Worm (Caenorhabditis elegans) whole organism, L1 larva: Measurements from ENCODE around the gene lgc-44.
A peak's percentile ranks its signal among the peaks of the same experiment; 100 is the strongest.

Experiments used
- aly-2 ChIP-seq: fragments of 150-350 bp; optimal IDR thresholded peaks from 2 replicates; lab custom pipeline; 2014; ENCODE audit warnings: missing biosample characterization, missing genetic modification characterization
- blmp-1 ChIP-seq: fragments of 150-350 bp; optimal IDR thresholded peaks from 2 replicates; lab custom pipeline; 2014; ENCODE audit warnings: missing biosample characterization, missing genetic modification characterization
- ceh-63 ChIP-seq: fragments of 200-800 bp; sonication (Bioruptor generic); optimal IDR thresholded peaks from 2 replicates; lab custom pipeline; 2018; ENCODE audit warnings: mild to moderate bottlenecking, missing genetic modification characterization, missing compliant biosample characterization
- ceh-8 ChIP-seq: fragments of 200-800 bp; sonication (Bioruptor generic); optimal IDR thresholded peaks from 2 replicates; lab custom pipeline; 2018; ENCODE audit warnings: mild to moderate bottlenecking, missing genetic modification characterization, moderate library complexity, missing compliant biosample characterization
- ces-1 ChIP-seq: fragments of 150-350 bp; optimal IDR thresholded peaks from 2 replicates; lab custom pipeline; 2014; ENCODE audit warnings: missing biosample characterization, missing genetic modification reagents, missing genetic modification characterization
- dsc-1 ChIP-seq: sonication (generic microtip); optimal IDR thresholded peaks from 2 replicates; lab custom pipeline; 2016; ENCODE audit warnings: mild to moderate bottlenecking, missing genetic modification characterization, missing compliant biosample characterization
- efl-1 ChIP-seq, 4 experiments: fragments of 150-350 bp; optimal IDR thresholded peaks in 3 of 4; peaks in 1 of 4; 1 replicate in 1 of 4; 2 replicates in 3 of 4; lab custom pipeline; 2014; ENCODE audit warnings: missing biosample characterization in 2 of 4, missing genetic modification characterization in 2 of 4, missing genetic modification reagents in 2 of 4
- efl-3 ChIP-seq: fragments of 200-800 bp; sonication (Bioruptor generic); optimal IDR thresholded peaks from 2 replicates; lab custom pipeline; 2018; ENCODE audit warnings: mild to moderate bottlenecking, missing genetic modification characterization, missing compliant biosample characterization
- egl-27 ChIP-seq, 2 experiments: fragments of 150-350 bp in 1 of 2; sonication (generic microtip); optimal IDR thresholded peaks; 3 replicates each; lab custom pipeline; 2017 to 2018; ENCODE audit warnings: missing biosample characterization in 2 of 2, missing genetic modification characterization in 2 of 2, missing genetic modification reagents in 2 of 2
- elt-2 ChIP-seq: sonication (generic microtip); optimal IDR thresholded peaks from 2 replicates; lab custom pipeline; 2016; ENCODE audit warnings: missing genetic modification characterization, mild to moderate bottlenecking, inconsistent platforms, missing compliant biosample characterization, missing genetic modification reagents
- elt-3 ChIP-seq, 6 experiments: fragments of 150-350 bp in 1 of 6; sonication (generic microtip); optimal IDR thresholded peaks; 2 replicates each; lab custom pipeline; 2017 to 2018; ENCODE audit warnings: missing biosample characterization in 6 of 6, missing genetic modification characterization in 6 of 6, inconsistent platforms in 1 of 6
- ets-5 ChIP-seq: fragments of 200-800 bp; sonication (Bioruptor generic); IDR thresholded peaks from 2 replicates; pipeline ENCODE4 v1.3.6; 2022; ENCODE audit warnings: missing genetic modification characterization, missing compliant biosample characterization
- fkh-10 ChIP-seq: sonication (generic microtip); optimal IDR thresholded peaks from 2 replicates; lab custom pipeline; 2017; ENCODE audit warnings: missing biosample characterization, missing genetic modification reagents, missing genetic modification characterization
- fkh-8 ChIP-seq: sonication (generic microtip); optimal IDR thresholded peaks from 2 replicates; lab custom pipeline; 2016; ENCODE audit warnings: mild to moderate bottlenecking, missing genetic modification characterization, missing compliant biosample characterization
- grh-1 ChIP-seq: fragments of 200-800 bp; sonication (Bioruptor generic); IDR thresholded peaks from 2 replicates; pipeline ENCODE4 v1.3.6; 2022; ENCODE audit warnings: missing genetic modification reagents, missing genetic modification characterization, missing compliant biosample characterization
- hlh-4 ChIP-seq: sonication (generic microtip); optimal IDR thresholded peaks from 2 replicates; lab custom pipeline; 2016; ENCODE audit warnings: mild to moderate bottlenecking, missing genetic modification characterization, missing compliant biosample characterization
- hpl-2 ChIP-seq: fragments of 150-350 bp; optimal IDR thresholded peaks from 2 replicates; lab custom pipeline; 2014; ENCODE audit warnings: missing biosample characterization, missing genetic modification reagents, missing genetic modification characterization
- irx-1 ChIP-seq: sonication (generic microtip); optimal IDR thresholded peaks from 2 replicates; lab custom pipeline; 2016; ENCODE audit warnings: missing genetic modification characterization, missing compliant biosample characterization
- isw-1 ChIP-seq: fragments of 200-800 bp; sonication (Bioruptor generic); IDR thresholded peaks from 2 replicates; pipeline ENCODE4 v1.3.6; 2022; ENCODE audit warnings: missing genetic modification characterization, missing compliant biosample characterization
- jun-1 ChIP-seq: fragments of 150-350 bp; optimal IDR thresholded peaks from 2 replicates; lab custom pipeline; 2014; ENCODE audit warnings: missing biosample characterization, missing genetic modification reagents, missing genetic modification characterization
- lin-14 ChIP-seq: fragments of 200-800 bp; sonication (Bioruptor generic); optimal IDR thresholded peaks from 2 replicates; lab custom pipeline; 2018; ENCODE audit warnings: mild to moderate bottlenecking, missing genetic modification characterization, moderate library complexity, missing compliant biosample characterization
- lin-35 ChIP-seq, 2 experiments: fragments of 150-350 bp; optimal IDR thresholded peaks; 2 replicates each; lab custom pipeline; 2014; ENCODE audit warnings: missing biosample characterization in 2 of 2, missing genetic modification characterization in 2 of 2, missing genetic modification reagents in 2 of 2
- lir-3 ChIP-seq: sonication (generic microtip); optimal IDR thresholded peaks from 2 replicates; lab custom pipeline; 2016; ENCODE audit warnings: mild to moderate bottlenecking, missing genetic modification characterization, moderate library complexity, missing compliant biosample characterization; ENCODE audit not compliant: poor library complexity
- mep-1 ChIP-seq: fragments of 150-350 bp; optimal IDR thresholded peaks from 2 replicates; lab custom pipeline; 2014; ENCODE audit warnings: missing biosample characterization, missing genetic modification characterization
- nhr-11 ChIP-seq: fragments of 150-350 bp; optimal IDR thresholded peaks from 2 replicates; lab custom pipeline; 2014; ENCODE audit warnings: missing biosample characterization, missing genetic modification characterization
- nhr-12 ChIP-seq: sonication (generic microtip); optimal IDR thresholded peaks from 2 replicates; lab custom pipeline; 2017; ENCODE audit warnings: missing biosample characterization, missing genetic modification characterization
- nhr-237 ChIP-seq: fragments of 150-350 bp; optimal IDR thresholded peaks from 2 replicates; lab custom pipeline; 2014; ENCODE audit warnings: missing biosample characterization, missing genetic modification characterization
- skn-1 ChIP-seq: fragments of 150-350 bp; optimal IDR thresholded peaks from 2 replicates; lab custom pipeline; 2014; ENCODE audit warnings: missing biosample characterization, missing genetic modification characterization
- swsn-7 ChIP-seq: sonication (generic microtip); optimal IDR thresholded peaks from 2 replicates; lab custom pipeline; 2016; ENCODE audit warnings: missing genetic modification characterization, missing compliant biosample characterization
- tlp-1 ChIP-seq: fragments of 150-350 bp; optimal IDR thresholded peaks from 2 replicates; lab custom pipeline; 2014; ENCODE audit warnings: missing biosample characterization, missing genetic modification characterization
- unc-130 ChIP-seq: fragments of 150-350 bp; optimal IDR thresholded peaks from 2 replicates; lab custom pipeline; 2017; ENCODE audit warnings: missing biosample characterization, missing genetic modification characterization, inconsistent platforms
- unc-30 ChIP-seq: sonication (generic microtip); optimal IDR thresholded peaks from 2 replicates; lab custom pipeline; 2017; ENCODE audit warnings: missing biosample characterization, missing genetic modification characterization
- zag-1 ChIP-seq: fragments of 150-350 bp; optimal IDR thresholded peaks from 2 replicates; lab custom pipeline; 2014; ENCODE audit warnings: missing biosample characterization, missing genetic modification characterization
- zip-4 ChIP-seq: fragments of 200-800 bp; sonication (Bioruptor generic); optimal IDR thresholded peaks from 2 replicates; lab custom pipeline; 2018; ENCODE audit warnings: mild to moderate bottlenecking, missing genetic modification characterization, moderate library complexity, missing compliant biosample characterization

The lgc-44 gene

DNA sequence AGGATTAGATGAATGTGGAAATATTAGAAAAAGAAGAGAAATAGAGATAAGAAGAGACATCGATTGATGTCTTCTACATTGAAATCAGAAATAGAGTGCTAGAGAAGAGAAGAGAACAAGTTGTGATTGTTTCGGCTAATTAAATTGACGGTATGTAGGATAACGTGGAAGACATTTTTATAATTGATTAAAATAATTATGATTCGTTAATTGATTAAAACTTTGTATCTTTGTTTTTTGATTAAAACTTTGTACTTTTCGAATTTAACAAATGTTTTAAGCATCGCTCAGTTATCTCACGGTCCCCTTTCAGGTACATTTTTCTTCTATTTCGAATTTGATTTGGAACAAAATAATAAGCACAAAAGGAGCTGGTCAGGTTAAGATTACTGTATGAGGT is at the start of gene lgc-44:
Gene lgc-44 (minus strand): TSS at position 101 of the 400 bp plus-strand sequence.
- TF ChIP-seq blmp-1 (tag; lab: Kevin White, UChicago): peak; percentile 23
- no peak for TF ChIP-seq fkh-8
- TF ChIP-seq, all 84 proteins: peak for 1

DNA sequence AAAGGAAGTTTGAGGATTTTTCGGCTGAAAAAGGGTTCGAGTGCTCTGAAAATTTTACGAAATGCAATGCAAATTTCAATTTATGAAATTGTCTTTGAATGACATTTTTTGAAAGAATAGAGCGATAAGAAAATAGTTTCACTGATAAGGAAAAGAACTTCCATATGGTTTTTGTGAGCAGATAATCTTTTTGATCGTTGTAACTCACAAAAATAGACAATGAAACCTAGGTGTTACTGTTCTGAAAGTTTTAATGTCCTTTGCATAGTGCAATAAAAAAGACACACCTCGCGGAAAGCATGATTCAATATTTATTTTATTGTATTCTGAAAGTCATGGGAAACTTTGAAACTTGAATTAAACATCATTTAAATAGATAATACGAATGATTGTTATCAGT is 44.5 kb upstream of the lgc-44 start:
- TF ChIP-seq ets-5 (GFP tag; lab: Robert Waterston, UW) (no peak), elt-2 (peak; percentile 53)
- TF ChIP-seq, all 84 proteins: peak for 1

DNA sequence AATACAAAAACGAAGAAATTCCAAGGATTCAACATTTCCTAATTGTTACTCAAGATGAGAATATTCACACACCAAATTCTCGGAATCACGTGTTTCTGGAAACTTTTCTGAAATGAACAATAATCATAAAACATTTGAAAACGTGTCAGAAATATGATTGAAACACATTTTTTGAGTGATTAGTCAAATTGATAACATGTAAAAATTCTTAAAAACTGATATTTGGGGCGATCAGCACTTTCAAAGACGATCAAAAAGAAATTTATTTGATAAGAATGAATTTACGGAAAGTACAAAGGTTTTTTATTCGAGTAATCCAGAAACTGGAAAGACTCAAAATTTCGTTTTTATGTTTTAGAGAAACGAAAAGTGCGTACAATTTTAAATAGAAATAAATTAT is 43.4 kb upstream of the lgc-44 start, which contains the start of gene tre-3:
Gene tre-3 (minus strand): TSS at position 107 of the 400 bp plus-strand sequence.
- no peak for TF ChIP-seq mep-1 (tag; lab: Kevin White, UChicago)
- no peak for TF ChIP-seq efl-1 (optimal IDR thresholded peaks at IDR 0.05; lab: Kevin White, UChicago)
- peak in 1 of 2 experiments; percentile 51 for TF ChIP-seq efl-1 (GFP tag; optimal IDR thresholded peaks at IDR 0.05 in 1 of 2; lab: Kevin White, UChicago)
- TF ChIP-seq elt-2: peak; percentile 29

DNA sequence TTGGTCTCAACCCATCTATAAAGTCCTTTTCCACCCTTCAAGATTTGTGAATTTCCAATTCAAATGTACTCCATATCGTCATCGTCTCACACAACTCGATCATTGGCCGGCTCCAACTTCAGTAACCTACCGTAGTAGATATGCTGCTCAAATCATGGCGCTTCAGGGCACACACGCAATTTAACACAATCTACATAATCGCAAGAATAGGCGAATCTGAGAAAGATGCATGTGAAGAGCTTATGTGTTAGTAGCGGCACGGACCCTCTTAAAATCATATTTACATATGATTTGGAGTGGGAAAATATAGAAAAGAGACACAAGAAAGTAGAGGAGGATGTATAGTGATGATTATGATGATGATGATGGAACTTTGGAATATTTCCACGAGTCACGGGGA is 39.4 kb upstream of the lgc-44 start:
- no peak for TF ChIP-seq unc-130 (tag; lab: Kevin White, UChicago)
- TF ChIP-seq efl-1 (optimal IDR thresholded peaks at IDR 0.05; lab: Kevin White, UChicago): no peak
- TF ChIP-seq efl-1 (GFP tag; optimal IDR thresholded peaks at IDR 0.05 in 1 of 2; lab: Kevin White, UChicago): no peak
- TF ChIP-seq fkh-10 (GFP tag; lab: Kevin White, UChicago): peak; percentile 69
- TF ChIP-seq lin-14 (GFP tag; lab: Kevin White, UChicago): peak; percentile 44

DNA sequence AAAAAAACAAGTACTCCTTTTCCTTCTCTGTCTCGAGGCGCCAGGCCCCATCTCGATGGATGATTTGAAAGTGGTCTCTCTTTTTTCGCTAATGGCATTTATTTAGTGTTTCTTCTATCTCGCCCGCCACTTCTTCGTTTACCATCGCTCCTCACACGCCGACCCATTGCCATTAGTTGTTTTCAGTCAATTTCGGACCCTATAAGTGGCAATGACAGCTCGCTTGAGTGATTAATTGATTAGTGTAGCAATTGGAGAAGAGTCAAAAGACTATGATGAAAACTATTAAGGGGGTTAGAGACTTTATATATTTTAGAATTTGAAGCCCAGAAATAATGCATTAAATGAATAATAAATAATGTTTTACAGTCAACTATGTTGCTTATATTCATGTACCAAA is 34.0 kb upstream of the lgc-44 start:
- TF ChIP-seq lin-14 (GFP tag; lab: Kevin White, UChicago): peak; percentile 39
- TF ChIP-seq hpl-2: no peak
- peak; percentile 95 for TF ChIP-seq ceh-8
- TF ChIP-seq isw-1: no peak
- TF ChIP-seq irx-1 (tag; lab: Kevin White, UChicago): no peak
- TF ChIP-seq tlp-1: no peak
- TF ChIP-seq nhr-12: no peak
- TF ChIP-seq zag-1: no peak
- TF ChIP-seq jun-1 (tag; lab: Kevin White, UChicago): no peak
- TF ChIP-seq ces-1: no peak
- TF ChIP-seq lin-35 (GFP tag; optimal IDR thresholded peaks at IDR 0.05; lab: Kevin White, UChicago): no peak

DNA sequence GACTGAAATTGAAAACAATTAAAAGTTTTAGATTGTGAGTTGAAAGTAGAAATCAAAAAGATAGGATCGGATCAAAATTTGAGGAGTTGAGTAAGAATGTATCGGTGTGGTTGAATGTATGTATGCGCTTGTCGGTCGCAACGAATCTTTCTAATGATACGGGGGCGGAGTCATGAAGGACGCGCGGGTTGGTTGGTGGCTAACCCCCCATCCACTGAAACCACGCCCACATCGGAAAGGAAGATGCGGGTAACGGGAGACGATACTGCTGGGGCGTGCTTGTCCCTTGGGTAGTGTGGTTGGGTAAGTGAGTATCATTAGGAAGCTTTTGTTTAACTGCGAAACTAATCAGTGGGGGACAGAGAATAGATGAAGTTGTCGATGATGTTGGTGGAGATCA is 33.0 kb upstream of the lgc-44 start, which contains the start of gene ceh-32:
Gene ceh-32 (minus strand): TSS at position 2 of the 400 bp plus-strand sequence.
- no peak for TF ChIP-seq dsc-1 (tag; lab: Kevin White, UChicago)
- no peak for TF ChIP-seq ceh-63 (GFP tag; lab: Kevin White, UChicago)
- TF ChIP-seq lir-3 (tag; lab: Kevin White, UChicago): no peak
- no peak for TF ChIP-seq efl-1 (optimal IDR thresholded peaks at IDR 0.05; lab: Kevin White, UChicago)
- no peak for TF ChIP-seq efl-1 (GFP tag; optimal IDR thresholded peaks at IDR 0.05 in 1 of 2; lab: Kevin White, UChicago)
- TF ChIP-seq hlh-4 (tag; lab: Kevin White, UChicago): no peak
- peak; percentile 23 for TF ChIP-seq lin-14 (GFP tag; lab: Kevin White, UChicago)
- no peak for TF ChIP-seq efl-3 (GFP tag; lab: Kevin White, UChicago)
- no peak for TF ChIP-seq grh-1 (GFP tag; lab: Robert Waterston, UW)

DNA sequence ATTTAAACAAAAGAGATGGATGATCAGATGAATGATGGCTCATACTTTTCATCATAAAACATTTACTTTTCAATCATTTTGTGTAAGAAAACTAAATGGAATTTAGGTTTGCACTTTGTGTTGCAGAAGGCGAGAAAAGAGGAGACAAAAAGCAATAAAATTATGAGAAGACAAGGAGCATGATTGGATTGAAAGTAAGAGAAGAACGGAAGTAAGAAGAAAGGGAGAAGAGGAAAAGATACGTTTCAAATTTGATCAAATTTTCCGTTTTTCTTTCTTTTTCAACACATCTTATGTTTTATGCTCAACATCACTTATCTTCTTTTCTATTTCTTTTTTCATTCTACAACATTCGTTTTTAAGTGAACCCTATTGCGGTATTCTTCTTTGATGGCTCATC is 32.3 kb upstream of the lgc-44 start:
- no peak for TF ChIP-seq aly-2 (tag; lab: Kevin White, UChicago)
- no peak for TF ChIP-seq elt-3 (tag; optimal IDR thresholded peaks at IDR 0.05; lab: Kevin White, UChicago)
- TF ChIP-seq unc-130 (tag; lab: Kevin White, UChicago): no peak
- no peak for TF ChIP-seq swsn-7 (tag; lab: Kevin White, UChicago)
- no peak for TF ChIP-seq skn-1
- peak; percentile 1 for TF ChIP-seq lin-14 (GFP tag; lab: Kevin White, UChicago)
- TF ChIP-seq unc-30 (tag; lab: Kevin White, UChicago): no peak
- TF ChIP-seq fkh-10 (GFP tag; lab: Kevin White, UChicago): peak; percentile 84
- TF ChIP-seq nhr-11 (tag; lab: Kevin White, UChicago): no peak
- TF ChIP-seq zip-4 (GFP tag; lab: Kevin White, UChicago): no peak
- no peak for TF ChIP-seq ets-5 (GFP tag; lab: Robert Waterston, UW)
- TF ChIP-seq fkh-8: no peak
- no peak for TF ChIP-seq egl-27 (tag; optimal IDR thresholded peaks at IDR 0.05; lab: Kevin White, UChicago)
- no peak for TF ChIP-seq nhr-237 (tag; lab: Kevin White, UChicago)
- no peak for TF ChIP-seq mep-1 (tag; lab: Kevin White, UChicago)
